Worm (Caenorhabditis elegans): ENCODE measurements around the gene C06H5.12.
"Not testable (repeated sequence)": the region's sequence is repeated elsewhere in the genome, so short reads cannot be mapped to it uniquely, and the experiment has no call there.

C06H5.12 gene

ce11 chrV:17924095-17925000 lies 29.8 kb downstream of the C06H5.12 start, which contains the start of gene usp-50:
usp-50 (plus strand) TSS chrV:17924916.
- not testable (repeated sequence) for TF ChIP-seq sma-9 (GFP tag; optimal IDR thresholded peaks at IDR 0.05); sma-9 (tag; optimal IDR thresholded peaks at IDR 0.05); elt-3 (tag; optimal IDR thresholded peaks at IDR 0.05); crh-2 (tag; optimal IDR thresholded peaks at IDR 0.05)

ce11 chrV:17928128-17928527 lies 33.5 kb downstream of the C06H5.12 start:
- no peak for TF ChIP-seq Y55F3AM.14 (GFP tag; optimal IDR thresholded peaks at IDR 0.05)
- no peak for TF ChIP-seq blmp-1 (tag; optimal IDR thresholded peaks at IDR 0.05; ENCODE audit: insufficient read depth)
- no peak for TF ChIP-seq nhr-25 (tag; optimal IDR thresholded peaks at IDR 0.05)
- TF ChIP-seq sma-9 (GFP tag; optimal IDR thresholded peaks at IDR 0.05): no peak
- TF ChIP-seq sma-9 (tag; optimal IDR thresholded peaks at IDR 0.05): no peak
- no peak for TF ChIP-seq mab-5 (tag; optimal IDR thresholded peaks at IDR 0.05)
- TF ChIP-seq aly-2 (tag; optimal IDR thresholded peaks at IDR 0.05): no peak
- TF ChIP-seq elt-1 (tag; optimal IDR thresholded peaks at IDR 0.05): no peak
- TF ChIP-seq lsy-2 (tag; optimal IDR thresholded peaks at IDR 0.05): no peak
- TF ChIP-seq fos-1 (tag; optimal IDR thresholded peaks at IDR 0.05): no peak
- TF ChIP-seq ztf-4 (tag; optimal IDR thresholded peaks at IDR 0.05): no peak
- TF ChIP-seq ceh-16 (tag; optimal IDR thresholded peaks at IDR 0.05): no peak
- no peak for TF ChIP-seq F13H6.1 (tag; optimal IDR thresholded peaks at IDR 0.05)
- TF ChIP-seq nhr-237 (tag; optimal IDR thresholded peaks at IDR 0.05): no peak
- TF ChIP-seq ztf-1 (GFP tag; conservative IDR thresholded peaks at IDR 0.05): no peak
- no peak for TF ChIP-seq ZK546.5 (tag; optimal IDR thresholded peaks at IDR 0.05)

- no peak for TF ChIP-seq F13H6.1 (tag; optimal IDR thresholded peaks at IDR 0.05)
- no peak for TF ChIP-seq nhr-23 (tag; optimal IDR thresholded peaks at IDR 0.05)
- TF ChIP-seq alr-1 (tag; optimal IDR thresholded peaks at IDR 0.05): no peak
- no peak for TF ChIP-seq nhr-237 (tag; optimal IDR thresholded peaks at IDR 0.05)
- TF ChIP-seq unc-39 (tag; optimal IDR thresholded peaks at IDR 0.05): no peak
- no peak for TF ChIP-seq skn-1 (tag; optimal IDR thresholded peaks at IDR 0.05)
- no peak for TF ChIP-seq snpc-4 (tag; optimal IDR thresholded peaks at IDR 0.05)
- no peak for TF ChIP-seq ztf-4 (tag; optimal IDR thresholded peaks at IDR 0.05)
- TF ChIP-seq sma-3 (GFP tag; optimal IDR thresholded peaks at IDR 0.05): no peak
- TF ChIP-seq Y55F3AM.14 (GFP tag; optimal IDR thresholded peaks at IDR 0.05): no peak
- TF ChIP-seq ceh-82 (tag; optimal IDR thresholded peaks at IDR 0.05): no peak
- no peak for TF ChIP-seq nhr-25 (tag; optimal IDR thresholded peaks at IDR 0.05)
- TF ChIP-seq mab-5 (tag; optimal IDR thresholded peaks at IDR 0.05): no peak
- no peak for TF ChIP-seq R02D3.7 (tag; optimal IDR thresholded peaks at IDR 0.05)
- TF ChIP-seq nhr-129 (tag; optimal IDR thresholded peaks at IDR 0.05): no peak
- TF ChIP-seq lsy-2 (tag; optimal IDR thresholded peaks at IDR 0.05): no peak
- TF ChIP-seq lin-13 (GFP tag; optimal IDR thresholded peaks at IDR 0.05): no peak
- no peak for TF ChIP-seq elt-3 (tag; optimal IDR thresholded peaks at IDR 0.05)
Observed at ce11 chrV:17931795-17932194, 37.2 kb downstream of the C06H5.12 start.

ce11 chrV:17935857-17936256 lies 41.3 kb downstream of the C06H5.12 start:
- TF ChIP-seq nhr-77 (tag; optimal IDR thresholded peaks at IDR 0.05): no peak
- no peak for TF ChIP-seq aly-2 (tag; optimal IDR thresholded peaks at IDR 0.05)
- no peak for TF ChIP-seq crh-2 (tag; optimal IDR thresholded peaks at IDR 0.05)
- no peak for TF ChIP-seq lsy-2 (tag; optimal IDR thresholded peaks at IDR 0.05)
- TF ChIP-seq elt-3 (tag; optimal IDR thresholded peaks at IDR 0.05): no peak
- no peak for TF ChIP-seq unc-39 (tag; optimal IDR thresholded peaks at IDR 0.05)
- TF ChIP-seq ztf-4 (tag; optimal IDR thresholded peaks at IDR 0.05): no peak

ce11 chrV:17938978-17939377 lies 44.4 kb downstream of the C06H5.12 start:
- TF ChIP-seq sma-3 (GFP tag; optimal IDR thresholded peaks at IDR 0.05) (no peak), nhr-25 (tag; optimal IDR thresholded peaks at IDR 0.05) (no peak), lin-13 (GFP tag; optimal IDR thresholded peaks at IDR 0.05) (no peak), nhr-237 (tag; optimal IDR thresholded peaks at IDR 0.05) (no peak), blmp-1 (tag; optimal IDR thresholded peaks at IDR 0.05; ENCODE audit: insufficient read depth) (no peak), elt-3 (tag; optimal IDR thresholded peaks at IDR 0.05) (no peak), nhr-6 (tag; optimal IDR thresholded peaks at IDR 0.05) (no peak), mbf-1 (tag; optimal IDR thresholded peaks at IDR 0.05) (no peak), ceh-82 (tag; optimal IDR thresholded peaks at IDR 0.05) (no peak), R02D3.7 (tag; optimal IDR thresholded peaks at IDR 0.05) (no peak), nhr-11 (tag; optimal IDR thresholded peaks at IDR 0.05) (no peak)
